Fruit fly (Drosophila melanogaster): ENCODE results near the gene CG32645.

dm6 chrX:13125559-13125958, 13.4 kb upstream of the CG32645 start:
- TF ChIP-seq CG9139 (GFP tag; optimal IDR thresholded peaks at IDR 0.05) (no peak), CG3919 (GFP tag; optimal IDR thresholded peaks at IDR 0.05) (no peak), CG16779 (tag; optimal IDR thresholded peaks at IDR 0.05) (no peak), spab (GFP tag; optimal IDR thresholded peaks at IDR 0.05) (no peak), CG31627 (GFP tag; optimal IDR thresholded peaks at IDR 0.05) (no peak), CG3032 (tag; optimal IDR thresholded peaks at IDR 0.05) (no peak), CG1621 (tag; optimal IDR thresholded peaks at IDR 0.05) (no peak), CG6163 (GFP tag; IDR thresholded peaks at IDR 0.05) (no peak), Eip93F (GFP tag; optimal IDR thresholded peaks at IDR 0.05) (no peak), Sox102F (GFP tag; optimal IDR thresholded peaks at IDR 0.05) (no peak), dsx (GFP tag; optimal IDR thresholded peaks at IDR 0.05; ENCODE audit: poor library complexity, severe bottlenecking) (no peak), CG15336 (GFP tag; IDR thresholded peaks at IDR 0.05) (no peak), Gug (GFP tag; IDR thresholded peaks at IDR 0.05) (no peak)

Measured in whole organism, prepupa.